Worm (Caenorhabditis elegans) whole organism, late embryonic: ENCODE results near the gene ZK867.2.

Source experiments
- K09A11.1 ChIP-seq: sonication (generic microtip); optimal IDR thresholded peaks from 2 replicates; lab custom pipeline; 2017; ENCODE audit warnings: antibody characterized with exemption, mild to moderate bottlenecking, missing genetic modification characterization, missing compliant biosample characterization; ENCODE audit not compliant: insufficient read depth
- T23F11.4 ChIP-seq: fragments of 200-800 bp; sonication (Bioruptor generic); optimal IDR thresholded peaks from 2 replicates; lab custom pipeline; 2018; ENCODE audit warnings: mild to moderate bottlenecking, missing genetic modification characterization, missing compliant biosample characterization
- ceh-45 ChIP-seq: fragments of 200-800 bp; sonication (Bioruptor generic); IDR thresholded peaks from 2 replicates; pipeline ENCODE4 v1.3.6; 2022; ENCODE audit warnings: missing genetic modification reagents, missing genetic modification characterization, missing compliant biosample characterization
- ceh-48 ChIP-seq: sonication (generic microtip); optimal IDR thresholded peaks from 2 replicates; lab custom pipeline; 2016; ENCODE audit warnings: missing genetic modification characterization, inconsistent platforms, missing compliant biosample characterization
- ceh-6 ChIP-seq: fragments of 200-800 bp; sonication (Bioruptor generic); optimal IDR thresholded peaks from 2 replicates; lab custom pipeline; 2018; ENCODE audit warnings: mild to moderate bottlenecking, missing genetic modification characterization, missing compliant biosample characterization
- ceh-9 ChIP-seq: sonication (generic microtip); optimal IDR thresholded peaks from 2 replicates; lab custom pipeline; 2016; ENCODE audit warnings: mild to moderate bottlenecking, missing genetic modification characterization, inconsistent platforms, missing compliant biosample characterization
- che-1 ChIP-seq: sonication (generic microtip); optimal IDR thresholded peaks from 2 replicates; lab custom pipeline; 2016; ENCODE audit warnings: mild to moderate bottlenecking, missing genetic modification characterization, missing compliant biosample characterization
- dmd-4 ChIP-seq: sonication (generic microtip); optimal IDR thresholded peaks from 2 replicates; lab custom pipeline; 2016; ENCODE audit warnings: borderline replicate concordance, missing genetic modification characterization, missing compliant biosample characterization
- dve-1 ChIP-seq: sonication (generic microtip); optimal IDR thresholded peaks from 2 replicates; lab custom pipeline; 2017; ENCODE audit warnings: antibody characterized with exemption, mild to moderate bottlenecking, missing genetic modification characterization, missing compliant biosample characterization
- elt-4 ChIP-seq: sonication (generic microtip); optimal IDR thresholded peaks from 2 replicates; lab custom pipeline; 2016; ENCODE audit warnings: missing genetic modification characterization, missing compliant biosample characterization
- gmeb-2 ChIP-seq: sonication (generic microtip); optimal IDR thresholded peaks from 2 replicates; lab custom pipeline; 2016; ENCODE audit warnings: missing genetic modification characterization, inconsistent platforms, missing compliant biosample characterization
- lim-6 ChIP-seq: sonication (generic microtip); optimal IDR thresholded peaks from 2 replicates; lab custom pipeline; 2016; ENCODE audit warnings: missing genetic modification characterization, missing compliant biosample characterization
- pag-3 ChIP-seq: sonication (generic microtip); optimal IDR thresholded peaks from 2 replicates; lab custom pipeline; 2016; ENCODE audit warnings: missing compliant biosample characterization, missing genetic modification characterization, borderline replicate concordance
- rnt-1 ChIP-seq: sonication (generic microtip); optimal IDR thresholded peaks from 2 replicates; lab custom pipeline; 2016; ENCODE audit warnings: missing genetic modification characterization, missing compliant biosample characterization
- syd-9 ChIP-seq: sonication (generic microtip); optimal IDR thresholded peaks from 2 replicates; lab custom pipeline; 2016; ENCODE audit warnings: mild to moderate bottlenecking, missing genetic modification characterization, moderate library complexity, missing compliant biosample characterization
- ttx-3 ChIP-seq: sonication (generic microtip); optimal IDR thresholded peaks from 2 replicates; lab custom pipeline; 2016; ENCODE audit warnings: missing genetic modification reagents, missing genetic modification characterization, missing compliant biosample characterization
- unc-42 ChIP-seq: sonication (generic microtip); optimal IDR thresholded peaks from 2 replicates; lab custom pipeline; 2016; ENCODE audit warnings: missing genotype, missing genetic modification characterization, missing compliant biosample characterization
- unc-86 ChIP-seq: sonication (generic microtip); optimal IDR thresholded peaks from 2 replicates; lab custom pipeline; 2016; ENCODE audit warnings: missing genetic modification characterization, missing compliant biosample characterization

Gene ZK867.2

DNA sequence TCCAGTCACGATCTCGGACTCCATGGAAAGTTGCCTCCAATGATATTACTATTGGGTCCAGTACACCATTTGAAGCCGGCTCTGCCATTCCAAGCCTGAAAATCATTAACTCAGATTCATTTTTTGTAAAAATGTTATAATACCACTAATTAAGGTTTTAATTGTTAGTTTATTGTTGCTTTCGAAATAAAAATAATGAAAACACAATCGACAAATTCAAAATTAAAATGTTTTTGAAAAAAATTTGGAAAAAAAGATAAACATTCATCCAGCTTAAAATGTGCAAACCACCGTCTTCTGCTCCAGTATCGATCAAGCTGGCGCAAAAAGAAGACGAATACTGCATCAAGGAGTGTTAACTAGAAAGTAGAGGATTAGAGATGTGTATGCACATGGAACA, 50.4 kb downstream of the ZK867.2 start, which contains the start of gene F46H5.5:
TSS of gene F46H5.5 (minus strand) at position 101 of the 400 bp plus-strand sequence.
- no peak for TF ChIP-seq che-1 (tag; lab: Kevin White, UChicago)
- TF ChIP-seq ttx-3 (tag; lab: Kevin White, UChicago) = no peak
- TF ChIP-seq lim-6 (tag; lab: Kevin White, UChicago) = no peak
- TF ChIP-seq dve-1 = no peak
- no peak for TF ChIP-seq unc-86
- no peak for TF ChIP-seq syd-9 (tag; lab: Kevin White, UChicago)
- no peak for TF ChIP-seq ceh-48 (tag; lab: Kevin White, UChicago)
- TF ChIP-seq pag-3 (tag; lab: Kevin White, UChicago) = no peak
- no peak for TF ChIP-seq elt-4
- TF ChIP-seq ceh-9 (tag; lab: Kevin White, UChicago) = no peak
- TF ChIP-seq gmeb-2 (tag; lab: Kevin White, UChicago) = no peak
- no peak for TF ChIP-seq rnt-1 (tag; lab: Kevin White, UChicago)
- no peak for TF ChIP-seq K09A11.1 (tag; lab: Kevin White, UChicago)
- no peak for TF ChIP-seq ceh-45 (GFP tag; lab: Robert Waterston, UW)
- TF ChIP-seq dmd-4 (tag; lab: Kevin White, UChicago) = no peak
- TF ChIP-seq T23F11.4 (GFP tag; lab: Kevin White, UChicago) = no peak
- TF ChIP-seq ceh-6 (GFP tag; lab: Kevin White, UChicago) = no peak
- no peak for TF ChIP-seq unc-42 (tag; lab: Kevin White, UChicago)
